Worm (Caenorhabditis elegans): ENCODE measurements around the gene R01H2.4.

ce11 chrIII:7073801-7074386, 9.8 kb upstream of the R01H2.4 start, which contains the start of gene ZK418.5:
- TF ChIP-seq nhr-21 (tag; optimal IDR thresholded peaks at IDR 0.05) (no peak), ztf-11 (tag; optimal IDR thresholded peaks at IDR 0.05) (no peak), R02D3.7 (tag; optimal IDR thresholded peaks at IDR 0.05) (no peak), Y55F3AM.14 (GFP tag; optimal IDR thresholded peaks at IDR 0.05) (no peak), ama-1 (optimal IDR thresholded peaks at IDR 0.05) (no peak), elt-3 (tag; optimal IDR thresholded peaks at IDR 0.05) (no peak), skn-1 (tag; optimal IDR thresholded peaks at IDR 0.05) (peak; percentile 28), lin-11 (tag; optimal IDR thresholded peaks at IDR 0.05) (no peak), unc-62 (GFP tag; optimal IDR thresholded peaks at IDR 0.05) (no peak), nhr-25 (tag; optimal IDR thresholded peaks at IDR 0.05) (no peak)
